Fruit fly (Drosophila melanogaster) whole organism, embryonic: ENCODE data around the gene CG1965.
A peak's percentile ranks its signal among the peaks of the same experiment; 100 is the strongest.

Experiments
- Awh ChIP-seq: fragments of 200-800 bp; sonication (Bioruptor generic); IDR thresholded peaks from 2 replicates; pipeline ENCODE4, ENCODE4 v1.3.6; 2022; ENCODE audit warnings: missing biosample characterization, missing genetic modification characterization
- B-H2 ChIP-seq: fragments of 200-800 bp; sonication (Bioruptor generic); optimal IDR thresholded peaks from 2 replicates; lab custom pipeline; 2018; ENCODE audit warnings: missing biosample characterization, mild to moderate bottlenecking, missing genetic modification characterization
- CG10543 ChIP-seq: fragments of 200-800 bp; sonication (Bioruptor generic); optimal IDR thresholded peaks from 3 replicates; lab custom pipeline; 2017; ENCODE audit warnings: missing biosample characterization, mild to moderate bottlenecking, missing genetic modification characterization, moderate library complexity
- CG12659 ChIP-seq: fragments of 200-800 bp; sonication (Bioruptor generic); optimal IDR thresholded peaks from 3 replicates; lab custom pipeline; 2017; ENCODE audit warnings: mild to moderate bottlenecking, missing biosample characterization, missing genetic modification reagents, missing genetic modification characterization
- CG12744 ChIP-seq: fragments of 200-800 bp; sonication (Bioruptor generic); optimal IDR thresholded peaks from 2 replicates; lab custom pipeline; 2016; ENCODE audit warnings: missing biosample characterization, missing genetic modification characterization
- CG13287 ChIP-seq: fragments of 200-800 bp; sonication (Bioruptor generic); IDR thresholded peaks from 2 replicates; pipeline ENCODE4 v1.3.6; 2022; ENCODE audit warnings: missing biosample characterization, missing genetic modification characterization; ENCODE audit not compliant: partially characterized antibody
- CG13624 ChIP-seq: fragments of 200-800 bp; sonication (Bioruptor generic); optimal IDR thresholded peaks from 2 replicates; lab custom pipeline; 2016; ENCODE audit warnings: missing biosample characterization, missing genetic modification characterization
- CG13894 ChIP-seq: fragments of 200-800 bp; sonication (Bioruptor generic); optimal IDR thresholded peaks from 3 replicates; lab custom pipeline; 2018; ENCODE audit warnings: missing biosample characterization, mild to moderate bottlenecking, missing genetic modification characterization, moderate library complexity
- CG14441 ChIP-seq: fragments of 200-800 bp; sonication (Bioruptor generic); IDR thresholded peaks from 2 replicates; pipeline ENCODE4 v1.3.6; 2022; ENCODE audit warnings: missing biosample characterization, missing genetic modification characterization
- CG14860 ChIP-seq: fragments of 200-800 bp; sonication (Bioruptor generic); IDR thresholded peaks from 3 replicates; pipeline ENCODE4 v1.3.6; 2022; ENCODE audit warnings: missing biosample characterization, missing genetic modification characterization; ENCODE audit not compliant: partially characterized antibody
- CG1529 ChIP-seq: fragments of 200-800 bp; sonication (Bioruptor generic); optimal IDR thresholded peaks from 3 replicates; lab custom pipeline; 2018; ENCODE audit warnings: missing biosample characterization, missing genetic modification characterization
- CG15479 ChIP-seq: fragments of 200-800 bp; sonication (Bioruptor generic); optimal IDR thresholded peaks from 3 replicates; lab custom pipeline; 2019; ENCODE audit warnings: missing biosample characterization, mild to moderate bottlenecking, missing genetic modification characterization, moderate library complexity
- CG15514 ChIP-seq: fragments of 200-800 bp; sonication (Bioruptor generic); optimal IDR thresholded peaks from 3 replicates; lab custom pipeline; 2017; ENCODE audit warnings: missing biosample characterization, missing genetic modification characterization, mild to moderate bottlenecking, moderate library complexity, missing genetic modification reagents
- CG17829 ChIP-seq: fragments of 200-800 bp; optimal IDR thresholded peaks from 2 replicates; lab custom pipeline; 2019; ENCODE audit warnings: missing biosample characterization, mild to moderate bottlenecking, missing genetic modification characterization, moderate library complexity
- CG2199 ChIP-seq: fragments of 200-800 bp; sonication (Bioruptor generic); IDR thresholded peaks from 3 replicates; pipeline ENCODE4 v1.3.6; 2022; ENCODE audit warnings: missing biosample characterization, missing genetic modification characterization
- CG32767 ChIP-seq: fragments of 200-800 bp; sonication (Bioruptor generic); IDR thresholded peaks from 2 replicates; pipeline ENCODE4 v1.3.6; 2022; ENCODE audit warnings: missing biosample characterization, missing genetic modification characterization
- CG4424 ChIP-seq: fragments of 200-800 bp; sonication (Bioruptor generic); optimal IDR thresholded peaks from 3 replicates; lab custom pipeline; 2016; ENCODE audit warnings: missing biosample characterization, missing genetic modification characterization
- CG4854 ChIP-seq: fragments of 200-800 bp; sonication (Bioruptor generic); optimal IDR thresholded peaks from 2 replicates; lab custom pipeline; 2016; ENCODE audit warnings: missing biosample characterization, missing genetic modification characterization, inconsistent platforms
- CG6175 ChIP-seq: fragments of 200-800 bp; sonication (Bioruptor generic); IDR thresholded peaks from 3 replicates; pipeline ENCODE4 v1.3.6; 2022; ENCODE audit warnings: missing biosample characterization, missing genetic modification characterization
- CG7963 ChIP-seq: fragments of 200-800 bp; sonication (Bioruptor generic); IDR thresholded peaks from 3 replicates; pipeline ENCODE4 v1.3.6; 2022; ENCODE audit warnings: missing biosample characterization, missing genetic modification characterization; ENCODE audit not compliant: partially characterized antibody
- CG8290 ChIP-seq, 3 experiments: fragments of 200-800 bp; sonication (Bioruptor generic); optimal IDR thresholded peaks; 2 replicates each; lab custom pipeline; 2016 to 2019; ENCODE audit warnings: missing biosample characterization in 3 of 3, missing genetic modification characterization in 3 of 3, mild to moderate bottlenecking in 2 of 3, moderate library complexity in 1 of 3
- CG9932 ChIP-seq: fragments of 200-800 bp; sonication (Bioruptor generic); IDR thresholded peaks from 2 replicates; pipeline ENCODE4 v1.3.6; 2022; ENCODE audit warnings: missing biosample characterization, missing genetic modification characterization
- Deaf1 ChIP-seq: fragments of 200-800 bp; optimal IDR thresholded peaks from 3 replicates; lab custom pipeline; 2019; ENCODE audit warnings: missing biosample characterization, mild to moderate bottlenecking, missing genetic modification characterization, moderate library complexity
- Drgx ChIP-seq: fragments of 200-800 bp; sonication (Bioruptor generic); IDR thresholded peaks from 2 replicates; pipeline ENCODE4 v1.3.6; 2022; ENCODE audit warnings: missing biosample characterization, missing genetic modification characterization
- Fer1 ChIP-seq: fragments of 200-800 bp; sonication (Bioruptor generic); optimal IDR thresholded peaks from 2 replicates; lab custom pipeline; 2017; ENCODE audit warnings: missing biosample characterization, mild to moderate bottlenecking, missing genetic modification characterization
- MBD-R2 ChIP-seq: fragments of 200-800 bp; sonication (Bioruptor generic); IDR thresholded peaks from 2 replicates; pipeline ENCODE4 v1.3.6; 2022; ENCODE audit warnings: missing biosample characterization, missing genetic modification characterization
- MESR4 ChIP-seq: fragments of 200-800 bp; sonication (Bioruptor generic); optimal IDR thresholded peaks from 2 replicates; lab custom pipeline; 2018; ENCODE audit warnings: missing biosample characterization, mild to moderate bottlenecking, missing genetic modification characterization, moderate library complexity
- Opbp ChIP-seq: fragments of 200-800 bp; sonication (Bioruptor generic); IDR thresholded peaks from 3 replicates; pipeline ENCODE4 v1.3.6; 2022; ENCODE audit warnings: missing biosample characterization, missing genetic modification characterization; ENCODE audit not compliant: partially characterized antibody
- Rfx ChIP-seq: fragments of 200-800 bp; sonication (Bioruptor generic); IDR thresholded peaks from 2 replicates; pipeline ENCODE4 v1.3.6; 2022; ENCODE audit warnings: missing biosample characterization, missing genetic modification characterization
- ash1 ChIP-seq: fragments of 200-800 bp; sonication (Bioruptor generic); optimal IDR thresholded peaks from 2 replicates; lab custom pipeline; 2018; ENCODE audit warnings: missing biosample characterization, mild to moderate bottlenecking, missing genetic modification characterization
- bcd ChIP-seq: fragments of 200-800 bp; sonication (Bioruptor generic); optimal IDR thresholded peaks from 2 replicates; lab custom pipeline; 2017; ENCODE audit warnings: missing biosample characterization, mild to moderate bottlenecking, missing genetic modification characterization
- ci ChIP-seq: fragments of 200-800 bp; sonication (Bioruptor generic); IDR thresholded peaks from 3 replicates; pipeline ENCODE4 v1.3.6; 2022; ENCODE audit warnings: missing biosample characterization, missing genetic modification characterization
- cwo ChIP-seq: fragments of 200-800 bp; sonication (Bioruptor generic); optimal IDR thresholded peaks from 3 replicates; lab custom pipeline; 2017; ENCODE audit warnings: missing biosample characterization, missing genetic modification characterization, mild to moderate bottlenecking, moderate library complexity, missing genetic modification reagents
- disco-r ChIP-seq: fragments of 200-800 bp; sonication (Bioruptor generic); optimal IDR thresholded peaks from 2 replicates; lab custom pipeline; 2016; ENCODE audit warnings: missing biosample characterization, missing genetic modification characterization
- dysf ChIP-seq: fragments of 200-800 bp; sonication (Bioruptor generic); IDR thresholded peaks from 3 replicates; pipeline ENCODE4 v1.3.6; 2022; ENCODE audit warnings: missing biosample characterization, missing genetic modification characterization
- gro ChIP-seq: fragments of 200-800 bp; sonication (Bioruptor generic); optimal IDR thresholded peaks from 2 replicates; lab custom pipeline; 2016; ENCODE audit warnings: missing biosample characterization, missing genetic modification characterization
- gt ChIP-seq: fragments of 200-800 bp; sonication (Bioruptor generic); IDR thresholded peaks from 2 replicates; pipeline ENCODE4 v1.3.6; 2022; ENCODE audit warnings: missing biosample characterization, missing genetic modification characterization
- insv ChIP-seq, 2 experiments: fragments of 200-800 bp; sonication (Bioruptor generic); optimal IDR thresholded peaks; 3 replicates each; lab custom pipeline; 2016 to 2018; ENCODE audit warnings: missing biosample characterization in 2 of 2, missing genetic modification characterization in 2 of 2
- ken ChIP-seq: fragments of 200-800 bp; sonication (Bioruptor generic); IDR thresholded peaks from 3 replicates; pipeline ENCODE4 v1.3.6; 2022; ENCODE audit warnings: missing biosample characterization, missing genetic modification characterization
- lola ChIP-seq, 3 experiments: fragments of >200 bp in 2 of 3; fragments of 200-800 bp in 1 of 3; sonication (Bioruptor generic) in 1 of 3; optimal IDR thresholded peaks; 2 replicates each; lab custom pipeline; 2017 to 2019; ENCODE audit warnings: missing biosample characterization in 3 of 3, missing genetic modification characterization in 3 of 3, mild to moderate bottlenecking in 1 of 3, moderate library complexity in 1 of 3
- onecut ChIP-seq: fragments of 200-800 bp; sonication (Bioruptor generic); IDR thresholded peaks from 2 replicates; pipeline ENCODE4 v1.3.6; 2022; ENCODE audit warnings: missing biosample characterization, missing genetic modification characterization
- pita ChIP-seq: fragments of 200-800 bp; sonication (Bioruptor generic); optimal IDR thresholded peaks from 2 replicates; lab custom pipeline; 2017; ENCODE audit warnings: missing biosample characterization, mild to moderate bottlenecking, missing genetic modification characterization
- pros ChIP-seq: fragments of 200-800 bp; sonication (Bioruptor generic); optimal IDR thresholded peaks from 3 replicates; lab custom pipeline; 2019; ENCODE audit warnings: missing biosample characterization, mild to moderate bottlenecking, missing genetic modification characterization, moderate library complexity
- rib ChIP-seq: fragments of 200-800 bp; sonication (Bioruptor generic); IDR thresholded peaks from 2 replicates; pipeline ENCODE4 v1.3.6; 2022; ENCODE audit warnings: missing biosample characterization, missing genetic modification characterization
- sob ChIP-seq: fragments of 200-800 bp; sonication (Bioruptor generic); IDR thresholded peaks from 2 replicates; pipeline ENCODE4 v1.3.6; 2022; ENCODE audit warnings: missing biosample characterization, missing genetic modification characterization
- tap ChIP-seq: fragments of 200-800 bp; optimal IDR thresholded peaks from 3 replicates; lab custom pipeline; 2019; ENCODE audit warnings: missing biosample characterization, mild to moderate bottlenecking, missing genetic modification characterization, moderate library complexity
- vvl ChIP-seq: fragments of 200-800 bp; sonication (Bioruptor generic); IDR thresholded peaks from 2 replicates; pipeline ENCODE4 v1.3.6; 2022; ENCODE audit warnings: missing biosample characterization, missing genetic modification characterization
- z ChIP-seq: fragments of 200-800 bp; sonication (Bioruptor generic); IDR thresholded peaks from 3 replicates; pipeline ENCODE4 v1.3.6; 2022; ENCODE audit warnings: missing biosample characterization, missing genetic modification characterization
- zf30C ChIP-seq: fragments of 200-800 bp; sonication (Bioruptor generic); optimal IDR thresholded peaks from 3 replicates; lab custom pipeline; 2018; ENCODE audit warnings: missing biosample characterization, mild to moderate bottlenecking, missing genetic modification characterization

Gene CG1965

DNA sequence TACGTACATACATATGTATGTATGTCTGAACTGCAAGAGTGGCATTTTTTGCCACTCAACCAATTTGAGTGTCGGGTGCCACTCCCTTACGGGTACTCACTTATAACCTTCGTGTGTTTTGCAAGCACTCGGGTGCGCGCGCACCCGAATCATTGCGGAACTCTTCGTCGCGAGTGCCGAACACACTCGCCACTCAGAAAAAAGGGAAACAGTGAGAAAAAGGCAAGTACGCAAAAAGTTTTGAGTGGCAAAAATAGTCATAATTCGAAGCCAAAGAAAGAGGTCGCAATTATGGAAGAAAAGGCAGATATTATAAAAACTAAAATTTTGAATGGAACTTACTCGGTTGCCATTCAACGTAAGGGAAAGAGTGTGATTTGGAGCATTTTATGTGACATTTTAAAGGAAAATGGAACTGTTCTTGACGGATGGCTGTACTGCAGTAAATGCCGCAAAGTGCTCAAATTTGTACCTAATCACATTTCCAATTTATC, 23.2 kb downstream of the CG1965 start:
- TF ChIP-seq ash1 (GFP tag; lab: Kevin White, UChicago) (peak; percentile 33), pita (no peak), MESR4 (no peak), B-H2 (GFP tag; lab: Kevin White, UChicago) (peak; percentile 25), Drgx (GFP tag; lab: Robert Waterston, UW) (no peak), CG7963 (no peak), Opbp (GFP tag; lab: Robert Waterston, UW) (no peak), rib (GFP tag; lab: Robert Waterston, UW) (peak; percentile 48; the same call in 1 of the 2 replicates), CG13624 (GFP tag; lab: Kevin White, UChicago) (peak; percentile 33), ci (GFP tag; lab: Robert Waterston, UW) (0 out of 3 replicates have a peak, but pooled peaks have one; percentile 28), insv (GFP tag; optimal IDR thresholded peaks at IDR 0.05; lab: Kevin White, UChicago) (no peak), Awh (GFP tag; lab: Robert Waterston, UW) (no peak), CG15514 (GFP tag; lab: Kevin White, UChicago) (peak; percentile 68), CG15479 (GFP tag; lab: Kevin White, UChicago) (peak; percentile 81), CG4424 (GFP tag; lab: Kevin White, UChicago) (no peak), gt (GFP tag; lab: Robert Waterston, UW) (no peak), CG2199 (peak; percentile 61; the same call in 1 of the 3 replicates), CG14441 (0 out of 2 replicates have a peak, but pooled peaks have one; percentile 7), lola (GFP tag; optimal IDR thresholded peaks at IDR 0.05; lab: Kevin White, UChicago) (no peak), pros (GFP tag; lab: Kevin White, UChicago) (peak; percentile 36), CG14860 (no peak), CG8290 (GFP tag; optimal IDR thresholded peaks at IDR 0.05; lab: Kevin White, UChicago) (no peak), CG8290 (tag; optimal IDR thresholded peaks at IDR 0.05; lab: Kevin White, UChicago) (peak in 1 of 2 experiments; percentile 48), dysf (GFP tag; lab: Robert Waterston, UW) (0 out of 3 replicates have a peak, but pooled peaks have one; percentile 7), sob (GFP tag; lab: Robert Waterston, UW) (0 out of 2 replicates have a peak, but pooled peaks have one; percentile 15), Rfx (GFP tag; lab: Robert Waterston, UW) (peak; percentile 23; the same call in 1 of the 2 replicates), CG12744 (GFP tag; lab: Kevin White, UChicago) (no peak), CG6175 (GFP tag; lab: Robert Waterston, UW) (no peak), Fer1 (GFP tag; lab: Kevin White, UChicago) (peak; percentile 37), CG4854 (no peak), bcd (GFP tag; lab: Kevin White, UChicago) (no peak), tap (tag; lab: Kevin White, UChicago) (no peak), CG17829 (tag; lab: Kevin White, UChicago) (peak; percentile 21), CG9932 (peak; percentile 48), disco-r (GFP tag; lab: Kevin White, UChicago) (no peak), CG13894 (tag; lab: Kevin White, UChicago) (peak; percentile 31), Deaf1 (tag; lab: Kevin White, UChicago) (peak; percentile 97), cwo (GFP tag; lab: Kevin White, UChicago) (peak; percentile 33), zf30C (GFP tag; lab: Kevin White, UChicago) (peak; percentile 52), onecut (GFP tag; lab: Robert Waterston, UW) (peak; percentile 35; the same call in 1 of the 2 replicates), MBD-R2 (GFP tag; lab: Robert Waterston, UW) (0 out of 2 replicates have a peak, but pooled peaks have one; percentile 18), CG12659 (GFP tag; lab: Kevin White, UChicago) (peak; percentile 25), CG1529 (GFP tag; lab: Kevin White, UChicago) (no peak), gro (peak; percentile 16), CG13287 (GFP tag; lab: Robert Waterston, UW) (peak; percentile 21; the same call in 1 of the 2 replicates), z (GFP tag; lab: Robert Waterston, UW) (peak; percentile 90), CG10543 (GFP tag; lab: Kevin White, UChicago) (peak; percentile 3), vvl (no peak), ken (GFP tag; lab: Robert Waterston, UW) (no peak), CG32767 (0 out of 2 replicates have a peak, but pooled peaks have one; percentile 20)
